Fruit fly (Drosophila melanogaster) whole organism, embryonic: ENCODE data around the gene GC2.
A peak's percentile ranks its signal among the peaks of the same experiment; 100 is the strongest.

Source experiments
- Atf-2 ChIP-seq: fragments of 200-800 bp; sonication (Bioruptor generic); optimal IDR thresholded peaks from 2 replicates; lab custom pipeline; 2016; ENCODE audit warnings: missing biosample characterization, missing genetic modification characterization
- Atf3 ChIP-seq: fragments of 200-800 bp; sonication (Bioruptor generic); optimal IDR thresholded peaks from 3 replicates; lab custom pipeline; 2016; ENCODE audit warnings: missing biosample characterization, missing genetic modification characterization
- Awh ChIP-seq: fragments of 200-800 bp; sonication (Bioruptor generic); IDR thresholded peaks from 2 replicates; pipeline ENCODE4, ENCODE4 v1.3.6; 2022; ENCODE audit warnings: missing biosample characterization, missing genetic modification characterization
- CG10321 ChIP-seq: fragments of 200-800 bp; sonication (Bioruptor generic); IDR thresholded peaks from 2 replicates; pipeline ENCODE4 v1.3.6; 2022; ENCODE audit warnings: missing biosample characterization, missing genetic modification characterization
- CG10462 ChIP-seq: fragments of 200-800 bp; sonication (Bioruptor generic); optimal IDR thresholded peaks from 2 replicates; lab custom pipeline; 2016; ENCODE audit warnings: missing biosample characterization, missing genetic modification characterization
- CG11504 ChIP-seq: fragments of 200-800 bp; sonication (Bioruptor generic); optimal IDR thresholded peaks from 3 replicates; lab custom pipeline; 2019; ENCODE audit warnings: missing biosample characterization, mild to moderate bottlenecking, missing genetic modification characterization, moderate library complexity
- CG13894 ChIP-seq: fragments of 200-800 bp; sonication (Bioruptor generic); optimal IDR thresholded peaks from 3 replicates; lab custom pipeline; 2018; ENCODE audit warnings: missing biosample characterization, mild to moderate bottlenecking, missing genetic modification characterization, moderate library complexity
- CG15479 ChIP-seq: fragments of 200-800 bp; sonication (Bioruptor generic); optimal IDR thresholded peaks from 3 replicates; lab custom pipeline; 2019; ENCODE audit warnings: missing biosample characterization, mild to moderate bottlenecking, missing genetic modification characterization, moderate library complexity
- CG16813 ChIP-seq: fragments of 200-800 bp; sonication (Bioruptor generic); IDR thresholded peaks from 3 replicates; pipeline ENCODE4 v1.3.6; 2022; ENCODE audit warnings: missing biosample characterization, missing genetic modification characterization; ENCODE audit not compliant: partially characterized antibody
- CG2199 ChIP-seq: fragments of 200-800 bp; sonication (Bioruptor generic); IDR thresholded peaks from 3 replicates; pipeline ENCODE4 v1.3.6; 2022; ENCODE audit warnings: missing biosample characterization, missing genetic modification characterization
- CG2712 ChIP-seq: fragments of 200-800 bp; optimal IDR thresholded peaks from 3 replicates; lab custom pipeline; 2019; ENCODE audit warnings: missing biosample characterization, mild to moderate bottlenecking, missing genetic modification characterization, moderate library complexity
- CG6683 ChIP-seq: fragments of 200-800 bp; sonication (Bioruptor generic); optimal IDR thresholded peaks from 2 replicates; lab custom pipeline; 2017; ENCODE audit warnings: missing biosample characterization, mild to moderate bottlenecking, missing genetic modification characterization, missing genetic modification reagents
- CG6813 ChIP-seq: fragments of 200-800 bp; sonication (Bioruptor generic); optimal IDR thresholded peaks from 2 replicates; lab custom pipeline; 2017; ENCODE audit warnings: missing biosample characterization, missing genetic modification characterization, mild to moderate bottlenecking, moderate library complexity, missing genetic modification reagents
- CG8359 ChIP-seq: fragments of 200-800 bp; sonication (Bioruptor generic); optimal IDR thresholded peaks from 2 replicates; lab custom pipeline; 2017; ENCODE audit warnings: missing biosample characterization, mild to moderate bottlenecking, missing genetic modification characterization, borderline replicate concordance
- CG9215 ChIP-seq: fragments of 200-800 bp; sonication (Bioruptor generic); IDR thresholded peaks from 2 replicates; pipeline ENCODE4 v1.3.6; 2022; ENCODE audit warnings: missing biosample characterization, missing genetic modification characterization
- CG9727 ChIP-seq: fragments of 200-800 bp; sonication (Bioruptor generic); optimal IDR thresholded peaks from 3 replicates; lab custom pipeline; 2017; ENCODE audit warnings: missing biosample characterization, mild to moderate bottlenecking, missing genetic modification characterization
- CG9797 ChIP-seq: fragments of 200-800 bp; sonication (Bioruptor generic); optimal IDR thresholded peaks from 3 replicates; lab custom pipeline; 2018; ENCODE audit warnings: missing biosample characterization, mild to moderate bottlenecking, missing genetic modification characterization
- D ChIP-seq, 2 experiments: fragments of 200-800 bp in 1 of 2; fragments of >200 bp in 1 of 2; sonication (Bioruptor generic) in 1 of 2; optimal IDR thresholded peaks; 2 replicates in 1 of 2; 3 replicates in 1 of 2; lab custom pipeline; 2017; ENCODE audit warnings: mild to moderate bottlenecking in 1 of 2, missing biosample characterization in 1 of 2, missing genetic modification characterization in 1 of 2, missing genetic modification reagents in 1 of 2
- Deaf1 ChIP-seq: fragments of 200-800 bp; optimal IDR thresholded peaks from 3 replicates; lab custom pipeline; 2019; ENCODE audit warnings: missing biosample characterization, mild to moderate bottlenecking, missing genetic modification characterization, moderate library complexity
- HLH4C ChIP-seq: fragments of 200-800 bp; sonication (Bioruptor generic); IDR thresholded peaks from 3 replicates; pipeline ENCODE4 v1.3.6; 2022; ENCODE audit warnings: missing biosample characterization, missing genetic modification characterization; ENCODE audit not compliant: partially characterized antibody
- Med ChIP-seq: fragments of 200-800 bp; sonication (Bioruptor generic); peaks from one replicate; lab custom pipeline; 2016; ENCODE audit warnings: missing biosample characterization, missing genetic modification characterization, mild to moderate bottlenecking, inconsistent platforms, moderate library complexity
- Mes4 ChIP-seq: fragments of 200-800 bp; sonication (Bioruptor generic); optimal IDR thresholded peaks from 2 replicates; lab custom pipeline; 2016; ENCODE audit warnings: missing biosample characterization, missing genetic modification characterization
- Side ChIP-seq: fragments of 200-800 bp; sonication (Bioruptor generic); optimal IDR thresholded peaks from 2 replicates; lab custom pipeline; 2016; ENCODE audit warnings: missing biosample characterization, missing genetic modification characterization
- Sox102F ChIP-seq: fragments of 200-800 bp; sonication (Bioruptor generic); optimal IDR thresholded peaks from 2 replicates; lab custom pipeline; 2018; ENCODE audit warnings: missing biosample characterization, mild to moderate bottlenecking, missing genetic modification characterization, moderate library complexity
- ara ChIP-seq: fragments of 200-800 bp; sonication (Bioruptor generic); IDR thresholded peaks from 2 replicates; pipeline ENCODE4 v1.3.6; 2022; ENCODE audit warnings: missing biosample characterization, missing genetic modification characterization
- bbx ChIP-seq: fragments of 200-800 bp; sonication (Bioruptor generic); IDR thresholded peaks from 2 replicates; pipeline ENCODE4 v1.3.6; 2022; ENCODE audit warnings: missing biosample characterization, missing genetic modification characterization; ENCODE audit not compliant: partially characterized antibody
- pros ChIP-seq: fragments of 200-800 bp; sonication (Bioruptor generic); optimal IDR thresholded peaks from 3 replicates; lab custom pipeline; 2019; ENCODE audit warnings: missing biosample characterization, mild to moderate bottlenecking, missing genetic modification characterization, moderate library complexity
- repo ChIP-seq: fragments of 200-800 bp; sonication (Bioruptor generic); optimal IDR thresholded peaks from 2 replicates; lab custom pipeline; 2016; ENCODE audit warnings: missing biosample characterization, missing genetic modification characterization
- sc ChIP-seq, 3 experiments: fragments of >200 bp in 2 of 3; fragments of 200-800 bp in 1 of 3; sonication (Bioruptor generic) in 1 of 3; optimal IDR thresholded peaks; 2 replicates in 2 of 3; 3 replicates in 1 of 3; lab custom pipeline; 2017; ENCODE audit warnings: mild to moderate bottlenecking in 1 of 3, missing biosample characterization in 1 of 3, missing genetic modification characterization in 1 of 3, missing genetic modification reagents in 1 of 3
- tll ChIP-seq, 2 experiments: fragments of 200-800 bp in 1 of 2; fragments of >200 bp in 1 of 2; sonication (Bioruptor generic) in 1 of 2; optimal IDR thresholded peaks; 2 replicates each; lab custom pipeline; 2017 to 2019; ENCODE audit warnings: missing biosample characterization in 2 of 2, missing genetic modification characterization in 2 of 2, mild to moderate bottlenecking in 1 of 2, moderate library complexity in 1 of 2
- wek ChIP-seq: fragments of 200-800 bp; sonication (Bioruptor generic); optimal IDR thresholded peaks from 3 replicates; lab custom pipeline; 2018; ENCODE audit warnings: missing biosample characterization, mild to moderate bottlenecking, missing genetic modification characterization, moderate library complexity
- zen ChIP-seq: fragments of 200-800 bp; sonication (Bioruptor generic); optimal IDR thresholded peaks from 3 replicates; lab custom pipeline; 2018; ENCODE audit warnings: missing biosample characterization, mild to moderate bottlenecking, missing genetic modification characterization, moderate library complexity
- zfh2 ChIP-seq: fragments of 200-800 bp; sonication (Bioruptor generic); optimal IDR thresholded peaks from 2 replicates; lab custom pipeline; 2016; ENCODE audit warnings: missing biosample characterization, missing genetic modification characterization

GC2 gene

dm6 chr3R:11992934-11993670 lies 21.6 kb downstream of the GC2 start, which contains the start of gene mfas (continued):
- TF ChIP-seq CG9215 (no peak), Side (GFP tag; lab: Kevin White, UChicago) (peak; percentile 19), bbx (peak; percentile 22; the same call in 1 of the 2 replicates), CG15479 (no peak), CG13894 (tag; lab: Kevin White, UChicago) (no peak), Atf3 (GFP tag; lab: Kevin White, UChicago) (no peak), Awh (GFP tag; lab: Robert Waterston, UW) (0 out of 2 replicates have a peak, but pooled peaks have one; percentile 31), Atf-2 (GFP tag; lab: Kevin White, UChicago) (no peak), HLH4C (GFP tag; lab: Robert Waterston, UW) (peak; percentile 36; the same call in 1 of the 3 replicates), repo (GFP tag; lab: Kevin White, UChicago) (no peak), Med (GFP tag; lab: Kevin White, UChicago) (peak; percentile 84), sc (optimal IDR thresholded peaks at IDR 0.05; lab: Kevin White, UChicago) (no peak), sc (GFP tag; optimal IDR thresholded peaks at IDR 0.05; lab: Kevin White, UChicago) (peak; percentile 15), CG8359 (GFP tag; lab: Kevin White, UChicago) (no peak), D (optimal IDR thresholded peaks at IDR 0.05; lab: Kevin White, UChicago) (no peak), D (GFP tag; optimal IDR thresholded peaks at IDR 0.05; lab: Kevin White, UChicago) (no peak), wek (GFP tag; lab: Kevin White, UChicago) (peak; percentile 71), Sox102F (GFP tag; lab: Kevin White, UChicago) (peak; percentile 14), CG16813 (GFP tag; lab: Robert Waterston, UW) (no peak), CG9727 (GFP tag; lab: Kevin White, UChicago) (no peak), zfh2 (GFP tag; lab: Kevin White, UChicago) (no peak), CG9797 (GFP tag; lab: Kevin White, UChicago) (no peak), ara (GFP tag; lab: Robert Waterston, UW) (0 out of 2 replicates have a peak, but pooled peaks have one; percentile 6), CG6683 (GFP tag; lab: Kevin White, UChicago) (no peak), CG6813 (GFP tag; lab: Kevin White, UChicago) (peak; percentile 54)

DNA sequence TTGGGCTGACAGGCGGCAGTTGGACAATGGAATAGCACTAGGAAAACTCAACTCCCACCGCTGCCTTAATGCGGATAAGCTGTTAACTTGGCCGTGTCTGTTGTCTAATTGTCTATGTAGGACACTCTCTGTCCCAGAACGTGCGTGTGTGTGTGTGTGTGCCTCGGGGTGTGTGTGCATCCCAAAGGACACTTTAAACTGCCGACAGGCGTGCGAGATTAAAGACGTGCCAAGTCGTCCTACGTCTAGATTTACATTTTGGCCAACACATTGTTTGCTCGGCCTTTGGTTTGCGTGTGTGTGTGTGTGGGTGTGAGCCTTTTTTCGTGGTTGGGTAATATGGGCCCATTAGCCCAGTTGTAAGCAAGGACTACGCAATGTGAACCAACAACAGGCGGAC lies 26.6 kb downstream of the GC2 start:
- TF ChIP-seq Med (GFP tag; lab: Kevin White, UChicago) = peak; percentile 56
- TF ChIP-seq zen (tag; lab: Kevin White, UChicago) = peak; percentile 74
- no peak for TF ChIP-seq CG10462
- peak; percentile 8 for TF ChIP-seq D (optimal IDR thresholded peaks at IDR 0.05; lab: Kevin White, UChicago)
- no peak for TF ChIP-seq D (GFP tag; optimal IDR thresholded peaks at IDR 0.05; lab: Kevin White, UChicago)
- TF ChIP-seq CG10321 (GFP tag; lab: Robert Waterston, UW) = no peak
- TF ChIP-seq tll (GFP tag; optimal IDR thresholded peaks at IDR 0.05; lab: Kevin White, UChicago) = peak in 1 of 2 experiments; percentile 68
- TF ChIP-seq CG2712 = no peak

DNA sequence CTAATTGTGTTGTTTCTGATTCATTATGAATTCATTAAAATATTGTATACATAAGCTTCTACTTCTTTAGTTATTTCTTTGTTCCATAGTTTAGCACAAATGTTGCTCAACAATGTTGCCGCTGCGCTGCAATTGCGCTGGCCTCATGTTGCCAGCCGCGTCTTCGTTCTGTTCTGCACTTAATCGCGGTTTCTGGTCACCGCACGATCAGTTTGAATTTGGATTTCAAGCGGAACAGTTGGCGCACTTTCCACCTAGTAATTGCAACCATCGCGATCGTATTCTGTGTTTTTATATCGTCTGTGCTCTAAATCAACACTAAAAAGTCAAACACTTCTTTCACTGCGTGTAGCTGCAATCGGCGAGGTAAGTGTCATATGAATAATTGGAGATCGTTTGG lies 27.6 kb downstream of the GC2 start, which contains the start of gene Ect3:
Gene Ect3 (plus strand): TSS at position 205 of the 400 bp plus-strand sequence.
- TF ChIP-seq CG11504 = peak; percentile 99
- TF ChIP-seq pros (GFP tag; lab: Kevin White, UChicago) = no peak
- peak; percentile 80; the same call in 2 of the 3 replicates for TF ChIP-seq CG2199 (GFP tag; lab: Robert Waterston, UW)
- peak; percentile 32 for TF ChIP-seq Deaf1 (tag; lab: Kevin White, UChicago)
- no peak for TF ChIP-seq Mes4
- TF ChIP-seq zen (tag; lab: Kevin White, UChicago) = peak; percentile 5
- TF ChIP-seq, all 482 proteins: peak for 4
